Worm (Caenorhabditis elegans): Measurements from ENCODE around the gene ttn-1.

Gene ttn-1

DNA sequence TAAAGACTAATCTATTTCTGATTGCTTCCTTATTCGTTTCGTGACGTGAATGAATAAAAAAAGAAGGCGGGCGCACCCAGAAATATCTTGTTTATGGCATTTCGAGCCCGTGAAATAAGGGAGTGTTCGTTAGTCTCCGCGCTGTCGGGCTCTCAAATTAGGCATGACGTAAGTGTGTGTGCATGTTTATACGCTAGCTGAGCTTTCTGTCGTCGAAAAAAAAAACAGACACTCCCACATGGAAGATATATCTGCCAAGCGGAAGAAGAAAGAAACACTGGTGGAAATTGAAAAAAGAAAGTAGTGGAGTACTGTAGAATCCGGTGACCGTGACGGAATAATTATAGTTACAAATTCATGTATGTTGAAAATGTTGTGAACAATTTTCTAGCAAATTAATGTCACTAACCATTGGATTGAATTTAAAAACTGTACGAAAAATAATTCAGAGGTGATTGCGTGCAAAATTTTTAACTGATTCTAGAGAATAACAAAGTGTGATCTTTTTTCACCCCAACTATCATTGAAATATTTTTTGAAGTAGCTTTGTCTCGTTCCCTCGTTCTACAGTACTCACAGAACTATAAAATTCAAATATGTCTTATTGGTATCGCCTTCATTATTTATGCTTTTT lies 22.7 kb upstream of the ttn-1 start:
- TF ChIP-seq zag-1 (tag; optimal IDR thresholded peaks at IDR 0.05) (no peak), aly-2 (tag; optimal IDR thresholded peaks at IDR 0.05) (peak; percentile 21), fos-1 (tag; optimal IDR thresholded peaks at IDR 0.05) (no peak), lsy-2 (tag; optimal IDR thresholded peaks at IDR 0.05) (peak; percentile 28 to 30), mbf-1 (tag; optimal IDR thresholded peaks at IDR 0.05) (no peak), nhr-25 (tag; optimal IDR thresholded peaks at IDR 0.05) (peak; percentile 62), sma-3 (GFP tag; optimal IDR thresholded peaks at IDR 0.05) (no peak), ztf-4 (tag; optimal IDR thresholded peaks at IDR 0.05) (no peak), lin-39 (tag; optimal IDR thresholded peaks at IDR 0.05) (no peak), nhr-6 (tag; optimal IDR thresholded peaks at IDR 0.05) (peak; percentile 59), sem-4 (tag; optimal IDR thresholded peaks at IDR 0.05) (no peak), blmp-1 (tag; optimal IDR thresholded peaks at IDR 0.05; ENCODE audit: insufficient read depth) (no peak), Y55F3AM.14 (GFP tag; optimal IDR thresholded peaks at IDR 0.05) (no peak), lin-13 (GFP tag; optimal IDR thresholded peaks at IDR 0.05) (no peak), nhr-12 (tag; optimal IDR thresholded peaks at IDR 0.05) (no peak), mab-5 (tag; optimal IDR thresholded peaks at IDR 0.05) (no peak)

DNA sequence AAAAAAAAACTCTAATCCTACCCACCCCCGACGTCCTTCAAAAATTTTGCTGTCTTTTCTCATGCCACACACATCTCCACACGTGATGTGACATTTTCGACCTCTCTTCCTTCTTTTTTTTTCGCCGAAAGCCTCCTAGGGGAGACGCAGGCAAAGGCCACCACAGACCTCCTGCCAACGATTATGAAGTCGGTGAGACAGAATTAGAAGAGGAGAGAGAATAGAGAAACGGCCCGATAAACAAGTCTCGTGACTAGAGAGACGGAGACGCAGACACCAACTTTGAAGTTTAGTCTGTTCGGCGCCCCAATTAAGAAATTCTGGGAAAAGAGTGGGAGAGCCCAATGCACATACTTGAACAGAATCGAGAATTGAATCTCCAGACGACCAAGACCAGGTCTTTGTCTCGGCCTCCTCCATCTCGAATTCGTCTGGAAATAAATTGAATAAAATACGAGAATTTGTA lies 22.1 kb upstream of the ttn-1 start:
- TF ChIP-seq nhr-6 (tag; optimal IDR thresholded peaks at IDR 0.05) (peak; percentile 90), unc-55 (GFP tag; optimal IDR thresholded peaks at IDR 0.05) (peak; percentile 82), mdl-1 (tag; optimal IDR thresholded peaks at IDR 0.05) (peak; percentile 94 to 97), gmeb-1 (tag; optimal IDR thresholded peaks at IDR 0.05) (peak; percentile 85), nhr-23 (tag; optimal IDR thresholded peaks at IDR 0.05) (peak; percentile 70), nhr-237 (tag; optimal IDR thresholded peaks at IDR 0.05) (peak; percentile 37), elt-1 (tag; optimal IDR thresholded peaks at IDR 0.05) (no peak), elt-3 (tag; optimal IDR thresholded peaks at IDR 0.05) (no peak), R02D3.7 (tag; optimal IDR thresholded peaks at IDR 0.05) (no peak), ztf-4 (tag; optimal IDR thresholded peaks at IDR 0.05) (peak; percentile 98), ceh-82 (tag; optimal IDR thresholded peaks at IDR 0.05) (no peak), ceh-16 (tag; optimal IDR thresholded peaks at IDR 0.05) (peak; percentile 65), sma-9 (GFP tag; optimal IDR thresholded peaks at IDR 0.05) (peak; percentile 99), sma-9 (tag; optimal IDR thresholded peaks at IDR 0.05) (no peak), nhr-10 (tag; optimal IDR thresholded peaks at IDR 0.05) (peak; percentile 83), ztf-1 (GFP tag; conservative IDR thresholded peaks at IDR 0.05) (no peak), fos-1 (tag; optimal IDR thresholded peaks at IDR 0.05) (peak; percentile 85), ztf-11 (tag; optimal IDR thresholded peaks at IDR 0.05) (no peak), nhr-129 (tag; optimal IDR thresholded peaks at IDR 0.05) (peak; percentile 98), F13H6.1 (tag; optimal IDR thresholded peaks at IDR 0.05) (peak; percentile 98), alr-1 (tag; optimal IDR thresholded peaks at IDR 0.05) (no peak), aly-2 (tag; optimal IDR thresholded peaks at IDR 0.05) (no peak), dmd-4 (tag; optimal IDR thresholded peaks at IDR 0.05) (no peak), ama-1 (optimal IDR thresholded peaks at IDR 0.05) (peak; percentile 94), lin-11 (tag; optimal IDR thresholded peaks at IDR 0.05) (peak; percentile 96), nhr-21 (tag; optimal IDR thresholded peaks at IDR 0.05) (peak; percentile 97), crh-2 (tag; optimal IDR thresholded peaks at IDR 0.05) (peak; percentile 98), C34F6.9 (tag; optimal IDR thresholded peaks at IDR 0.05) (peak; percentile 98), nhr-77 (tag; optimal IDR thresholded peaks at IDR 0.05) (peak; percentile 64), Y55F3AM.14 (GFP tag; optimal IDR thresholded peaks at IDR 0.05) (peak; percentile 90), lin-39 (tag; optimal IDR thresholded peaks at IDR 0.05) (peak; percentile 15), unc-39 (tag; optimal IDR thresholded peaks at IDR 0.05) (no peak), lsy-2 (tag; optimal IDR thresholded peaks at IDR 0.05) (peak; percentile 80 to 94), skn-1 (tag; optimal IDR thresholded peaks at IDR 0.05) (no peak), snpc-4 (tag; optimal IDR thresholded peaks at IDR 0.05) (peak; percentile 60), peb-1 (tag; optimal IDR thresholded peaks at IDR 0.05) (no peak), blmp-1 (tag; optimal IDR thresholded peaks at IDR 0.05; ENCODE audit: insufficient read depth) (peak; percentile 27), nhr-25 (tag; optimal IDR thresholded peaks at IDR 0.05) (peak; percentile 98), sma-3 (GFP tag; optimal IDR thresholded peaks at IDR 0.05) (peak; percentile 96), ZK546.5 (tag; optimal IDR thresholded peaks at IDR 0.05) (peak; percentile 52), nhr-12 (tag; optimal IDR thresholded peaks at IDR 0.05) (peak; percentile 24), mab-5 (tag; optimal IDR thresholded peaks at IDR 0.05) (peak; percentile 91), unc-62 (GFP tag; optimal IDR thresholded peaks at IDR 0.05) (peak; percentile 88), nhr-11 (tag; optimal IDR thresholded peaks at IDR 0.05) (no peak), egl-27 (tag; optimal IDR thresholded peaks at IDR 0.05) (peak; percentile 96), lin-13 (GFP tag; optimal IDR thresholded peaks at IDR 0.05) (peak; percentile 94), zag-1 (tag; optimal IDR thresholded peaks at IDR 0.05) (peak; percentile 97), sem-4 (tag; optimal IDR thresholded peaks at IDR 0.05) (peak; percentile 93), mbf-1 (tag; optimal IDR thresholded peaks at IDR 0.05) (peak; percentile 28)

All from whole organism, L2 larva.